Comparison of ENCODE assay signal across 1 fruit fly cellular context in the genomic region with DNA sequence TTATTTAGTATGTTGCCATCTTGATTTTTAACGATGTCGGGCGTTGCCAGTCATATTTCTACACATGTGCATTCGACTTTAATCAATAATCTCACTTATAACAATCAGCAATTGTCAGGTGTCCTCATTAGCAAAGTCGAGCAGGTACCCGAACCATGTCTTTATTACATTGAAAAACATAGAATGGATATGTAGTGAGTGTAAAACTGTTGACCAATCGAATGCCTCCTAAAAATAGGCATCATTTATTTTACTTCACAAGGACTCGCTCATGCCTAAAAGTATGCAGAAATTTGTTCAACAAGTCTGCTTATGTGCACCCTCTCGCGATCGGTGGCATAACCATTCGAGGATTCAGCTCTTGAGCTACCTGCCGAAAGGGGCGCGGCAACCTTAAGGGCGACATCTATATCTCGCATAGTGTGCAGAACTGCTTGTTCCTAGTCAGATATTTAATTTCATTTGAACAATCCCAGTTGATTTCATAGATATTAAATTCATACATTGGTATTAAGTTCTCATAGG.
A peak's percentile ranks its signal among the peaks of the same experiment; 100 is the strongest.
TF ChIP-seq lines count a peak whose summit lies in the region.

No protein-coding gene starts in this region.

TF ChIP-seq in whole organism, embryonic, 481 proteins besides CTCF, POLR2A, EP300 and RAD21 (continued from another document and continues in another):
- TF ChIP-seq CG14965 (GFP tag; optimal IDR thresholded peaks at IDR 0.05; lab: Kevin White, UChicago; ENCODE audit: borderline replicate concordance) (peak; percentile 100), CG43689 (GFP tag; IDR thresholded peaks at IDR 0.05; lab: Robert Waterston, UW) (peak; percentile 66; the same call in 1 of the 2 replicates), CG12071 (GFP tag; optimal IDR thresholded peaks at IDR 0.05; lab: Kevin White, UChicago) (peak; percentile 94), CoRest (tag; optimal IDR thresholded peaks at IDR 0.05; lab: Kevin White, UChicago) (peak; percentile 79), CG17912 (GFP tag; optimal IDR thresholded peaks at IDR 0.05; lab: Kevin White, UChicago) (peak; percentile 97), CG17359 (tag; optimal IDR thresholded peaks at IDR 0.05; lab: Kevin White, UChicago) (peak; percentile 93), fru (optimal IDR thresholded peaks at IDR 0.05; lab: Kevin White, UChicago) (no peak), cato (GFP tag; optimal IDR thresholded peaks at IDR 0.05; lab: Kevin White, UChicago; ENCODE audit: borderline replicate concordance) (peak; percentile 82), fd64A (GFP tag; optimal IDR thresholded peaks at IDR 0.05; lab: Kevin White, UChicago) (peak; percentile 88), CG2129 (GFP tag; IDR thresholded peaks at IDR 0.05; lab: Robert Waterston, UW; ENCODE audit: partially characterized antibody) (no peak), D (optimal IDR thresholded peaks at IDR 0.05; lab: Kevin White, UChicago) (no peak), D (GFP tag; optimal IDR thresholded peaks at IDR 0.05; lab: Kevin White, UChicago) (peak; percentile 91), CG3407 (GFP tag; optimal IDR thresholded peaks at IDR 0.05; lab: Kevin White, UChicago) (peak; percentile 82), CG6854 (GFP tag; optimal IDR thresholded peaks at IDR 0.05; lab: Kevin White, UChicago) (peak; percentile 77), CG7963 (GFP tag; IDR thresholded peaks at IDR 0.05; lab: Robert Waterston, UW; ENCODE audit: partially characterized antibody) (no peak), BEAF-32 (GFP tag; optimal IDR thresholded peaks at IDR 0.05; lab: Kevin White, UChicago) (peak; percentile 22), CG10565 (GFP tag; optimal IDR thresholded peaks at IDR 0.05; lab: Kevin White, UChicago) (peak; percentile 85), ind (GFP tag; optimal IDR thresholded peaks at IDR 0.05; lab: Kevin White, UChicago) (peak; percentile 94), zf30C (GFP tag; optimal IDR thresholded peaks at IDR 0.05; lab: Kevin White, UChicago) (peak; percentile 16), CG30431 (GFP tag; optimal IDR thresholded peaks at IDR 0.05; lab: Kevin White, UChicago) (peak; percentile 91), CG12659 (GFP tag; optimal IDR thresholded peaks at IDR 0.05; lab: Kevin White, UChicago) (peak; percentile 85), CG31365 (tag; optimal IDR thresholded peaks at IDR 0.05; lab: Kevin White, UChicago) (peak; percentile 97), CG17361 (GFP tag; IDR thresholded peaks at IDR 0.05; lab: Robert Waterston, UW) (peak; percentile 55; the same call in 2 of the 3 replicates), Stat92E (GFP tag; optimal IDR thresholded peaks at IDR 0.05; lab: Kevin White, UChicago) (no peak), Gsc (GFP tag; IDR thresholded peaks at IDR 0.05; lab: Robert Waterston, UW) (peak; percentile 47; the same call in 1 of the 2 replicates), Tbp (GFP tag; optimal IDR thresholded peaks at IDR 0.05; lab: Kevin White, UChicago) (no peak), Sin3A (optimal IDR thresholded peaks at IDR 0.05; lab: Kevin White, UChicago) (no peak), CG5953 (GFP tag; IDR thresholded peaks at IDR 0.05; lab: Robert Waterston, UW) (peak; percentile 91), twi (tag; optimal IDR thresholded peaks at IDR 0.05; lab: Kevin White, UChicago) (peak; percentile 62), ATbp (GFP tag; optimal IDR thresholded peaks at IDR 0.05; lab: Kevin White, UChicago) (peak; percentile 72), row (GFP tag; IDR thresholded peaks at IDR 0.05; lab: Robert Waterston, UW) (peak; percentile 48), Bteb2 (GFP tag; optimal IDR thresholded peaks at IDR 0.05; lab: Kevin White, UChicago) (peak; percentile 65), seq (GFP tag; IDR thresholded peaks at IDR 0.05; lab: Robert Waterston, UW) (0 out of 2 replicates have a peak, but pooled peaks have one; percentile 32), CG32532 (GFP tag; IDR thresholded peaks at IDR 0.05; lab: Robert Waterston, UW) (peak; percentile 94), CG12744 (GFP tag; optimal IDR thresholded peaks at IDR 0.05; lab: Kevin White, UChicago) (peak; percentile 86), Aef1 (GFP tag; IDR thresholded peaks at IDR 0.05; lab: Robert Waterston, UW) (peak; percentile 85), Oaz (GFP tag; IDR thresholded peaks at IDR 0.05; lab: Robert Waterston, UW) (peak; percentile 86), ssp (GFP tag; IDR thresholded peaks at IDR 0.05; lab: Robert Waterston, UW) (peak; percentile 76), Hmr (GFP tag; optimal IDR thresholded peaks at IDR 0.05; lab: Kevin White, UChicago) (peak; percentile 90), CG14441 (GFP tag; IDR thresholded peaks at IDR 0.05; lab: Robert Waterston, UW) (peak; percentile 83), CG33557 (GFP tag; optimal IDR thresholded peaks at IDR 0.05; lab: Kevin White, UChicago) (peak; percentile 67), Mrtf (GFP tag; IDR thresholded peaks at IDR 0.05; lab: Robert Waterston, UW) (peak; percentile 90), toy (GFP tag; IDR thresholded peaks at IDR 0.05; lab: Robert Waterston, UW) (no peak), Camta (GFP tag; optimal IDR thresholded peaks at IDR 0.05; lab: Kevin White, UChicago) (peak; percentile 96), CG4854 (GFP tag; optimal IDR thresholded peaks at IDR 0.05; lab: Kevin White, UChicago) (peak; percentile 96), Fer3 (tag; optimal IDR thresholded peaks at IDR 0.05; lab: Kevin White, UChicago) (peak; percentile 89), hth (optimal IDR thresholded peaks at IDR 0.05; lab: Kevin White, UChicago) (no peak), zen (tag; optimal IDR thresholded peaks at IDR 0.05; lab: Kevin White, UChicago) (peak; percentile 99), Jarid2 (GFP tag; optimal IDR thresholded peaks at IDR 0.05; lab: Kevin White, UChicago) (peak; percentile 78), ranshi (GFP tag; IDR thresholded peaks at IDR 0.05; lab: Robert Waterston, UW) (peak; percentile 82), Dek (tag; optimal IDR thresholded peaks at IDR 0.05; lab: Kevin White, UChicago) (peak; percentile 70), E2f1 (GFP tag; IDR thresholded peaks at IDR 0.05; lab: Robert Waterston, UW) (peak; percentile 84), CG2116 (GFP tag; optimal IDR thresholded peaks at IDR 0.05; lab: Kevin White, UChicago) (peak; percentile 85), onecut (GFP tag; IDR thresholded peaks at IDR 0.05; lab: Robert Waterston, UW) (peak; percentile 99), usp (GFP tag; optimal IDR thresholded peaks at IDR 0.05; lab: Kevin White, UChicago) (no peak), NC2α (GFP tag; optimal IDR thresholded peaks at IDR 0.05; lab: Kevin White, UChicago) (peak; percentile 81), CG11696 (GFP tag; IDR thresholded peaks at IDR 0.05; lab: Robert Waterston, UW) (peak; percentile 56), B-H1 (GFP tag; IDR thresholded peaks at IDR 0.05; lab: Robert Waterston, UW) (peak; percentile 75), CG12236 (GFP tag; optimal IDR thresholded peaks at IDR 0.05; lab: Kevin White, UChicago) (peak; percentile 78), Nf-YC (tag; optimal IDR thresholded peaks at IDR 0.05; lab: Kevin White, UChicago) (peak; percentile 38), CG31388 (GFP tag; optimal IDR thresholded peaks at IDR 0.05; lab: Kevin White, UChicago) (peak; percentile 89), CG10274 (GFP tag; optimal IDR thresholded peaks at IDR 0.05; lab: Kevin White, UChicago) (peak; percentile 78), CG13424 (tag; optimal IDR thresholded peaks at IDR 0.05; lab: Kevin White, UChicago) (peak; percentile 88), Hr51 (GFP tag; optimal IDR thresholded peaks at IDR 0.05; lab: Kevin White, UChicago) (peak; percentile 78 to 89), ems (GFP tag; optimal IDR thresholded peaks at IDR 0.05; lab: Kevin White, UChicago) (peak; percentile 70), Oli (tag; optimal IDR thresholded peaks at IDR 0.05; lab: Kevin White, UChicago) (peak; percentile 69), HHEX (GFP tag; optimal IDR thresholded peaks at IDR 0.05; lab: Kevin White, UChicago) (peak; percentile 94), HLH54F (GFP tag; optimal IDR thresholded peaks at IDR 0.05; lab: Kevin White, UChicago) (peak; percentile 92), CG1792 (GFP tag; optimal IDR thresholded peaks at IDR 0.05; lab: Kevin White, UChicago) (peak; percentile 92), CG3065 (GFP tag; optimal IDR thresholded peaks at IDR 0.05; lab: Kevin White, UChicago) (peak; percentile 76), CG3726 (GFP tag; IDR thresholded peaks at IDR 0.05; lab: Robert Waterston, UW) (peak; percentile 80), CG13775 (GFP tag; optimal IDR thresholded peaks at IDR 0.05; lab: Kevin White, UChicago) (peak; percentile 90), corto (GFP tag; optimal IDR thresholded peaks at IDR 0.05; lab: Kevin White, UChicago) (no peak), Six4 (GFP tag; optimal IDR thresholded peaks at IDR 0.05; lab: Kevin White, UChicago) (peak; percentile 90), CG2202 (tag; optimal IDR thresholded peaks at IDR 0.05; lab: Kevin White, UChicago) (peak; percentile 53), CG12942 (GFP tag; optimal IDR thresholded peaks at IDR 0.05; lab: Kevin White, UChicago) (peak; percentile 82), BtbVII (GFP tag; optimal IDR thresholded peaks at IDR 0.05; lab: Kevin White, UChicago) (peak; percentile 84), CG9215 (GFP tag; IDR thresholded peaks at IDR 0.05; lab: Robert Waterston, UW) (peak; percentile 63), Dip3 (GFP tag; optimal IDR thresholded peaks at IDR 0.05; lab: Kevin White, UChicago) (peak; percentile 81), CG6765 (GFP tag; optimal IDR thresholded peaks at IDR 0.05; lab: Kevin White, UChicago) (peak; percentile 90), ro (GFP tag; IDR thresholded peaks at IDR 0.05; lab: Robert Waterston, UW) (peak; percentile 74; the same call in 1 of the 2 replicates), CG6654 (GFP tag; optimal IDR thresholded peaks at IDR 0.05; lab: Kevin White, UChicago) (peak; percentile 98), HLH3B (GFP tag; IDR thresholded peaks at IDR 0.05; lab: Robert Waterston, UW) (peak; percentile 89), NFAT (GFP tag; IDR thresholded peaks at IDR 0.05; lab: Robert Waterston, UW) (peak; percentile 96), slou (GFP tag; optimal IDR thresholded peaks at IDR 0.05; lab: Kevin White, UChicago) (no peak), CG8478 (optimal IDR thresholded peaks at IDR 0.05; lab: Kevin White, UChicago) (peak; percentile 86), stwl (tag; optimal IDR thresholded peaks at IDR 0.05; lab: Kevin White, UChicago) (peak; percentile 82), shn (GFP tag; optimal IDR thresholded peaks at IDR 0.05; lab: Kevin White, UChicago) (peak; percentile 95), Dip2 (GFP tag; IDR thresholded peaks at IDR 0.05; lab: Robert Waterston, UW) (peak; percentile 97), trh (GFP tag; optimal IDR thresholded peaks at IDR 0.05; lab: Kevin White, UChicago) (peak; percentile 81), CG31224 (GFP tag; IDR thresholded peaks at IDR 0.05; lab: Robert Waterston, UW) (peak; percentile 75), lilli (GFP tag; optimal IDR thresholded peaks at IDR 0.05; lab: Kevin White, UChicago) (peak; percentile 89), tin (GFP tag; optimal IDR thresholded peaks at IDR 0.05; lab: Kevin White, UChicago) (peak; percentile 98), CG13624 (GFP tag; optimal IDR thresholded peaks at IDR 0.05; lab: Kevin White, UChicago) (peak; percentile 92), CG6791 (GFP tag; IDR thresholded peaks at IDR 0.05; lab: Robert Waterston, UW; ENCODE audit: partially characterized antibody) (peak; percentile 57; the same call in 2 of the 3 replicates), az2 (GFP tag; optimal IDR thresholded peaks at IDR 0.05; lab: Kevin White, UChicago) (peak; percentile 94), hb (GFP tag; IDR thresholded peaks at IDR 0.05; lab: Robert Waterston, UW; ENCODE audit: partially characterized antibody) (no peak), Mes4 (GFP tag; optimal IDR thresholded peaks at IDR 0.05; lab: Kevin White, UChicago) (peak; percentile 92), jumu (GFP tag; optimal IDR thresholded peaks at IDR 0.05; lab: Kevin White, UChicago) (peak; percentile 92), cwo (GFP tag; optimal IDR thresholded peaks at IDR 0.05; lab: Kevin White, UChicago) (peak; percentile 53), CG15514 (GFP tag; optimal IDR thresholded peaks at IDR 0.05; lab: Kevin White, UChicago) (peak; percentile 90), jigr1 (GFP tag; IDR thresholded peaks at IDR 0.05; lab: Robert Waterston, UW) (peak; percentile 58; the same call in 1 of the 3 replicates), Abd-B (GFP tag; optimal IDR thresholded peaks at IDR 0.05; lab: Kevin White, UChicago) (peak; percentile 87), Doc3 (GFP tag; IDR thresholded peaks at IDR 0.05; lab: Robert Waterston, UW; ENCODE audit: partially characterized antibody) (no peak), CG18476 (GFP tag; optimal IDR thresholded peaks at IDR 0.05; lab: Kevin White, UChicago) (peak; percentile 79), fd3F (GFP tag; optimal IDR thresholded peaks at IDR 0.05; lab: Kevin White, UChicago) (peak; percentile 69), CG1233 (GFP tag; optimal IDR thresholded peaks at IDR 0.05; lab: Kevin White, UChicago) (peak; percentile 92), CG14860 (GFP tag; IDR thresholded peaks at IDR 0.05; lab: Robert Waterston, UW; ENCODE audit: partially characterized antibody) (no peak), dpn (GFP tag; optimal IDR thresholded peaks at IDR 0.05; lab: Kevin White, UChicago) (peak; percentile 94 to 97), CG3847 (GFP tag; IDR thresholded peaks at IDR 0.05; lab: Robert Waterston, UW) (peak; percentile 76), CG1832 (GFP tag; optimal IDR thresholded peaks at IDR 0.05; lab: Kevin White, UChicago) (no peak), cas (GFP tag; IDR thresholded peaks at IDR 0.05; lab: Robert Waterston, UW) (no peak), CG9797 (GFP tag; optimal IDR thresholded peaks at IDR 0.05; lab: Kevin White, UChicago) (peak; percentile 40), MESR4 (GFP tag; optimal IDR thresholded peaks at IDR 0.05; lab: Kevin White, UChicago) (peak; percentile 25), Mad (GFP tag; optimal IDR thresholded peaks at IDR 0.05; lab: Kevin White, UChicago) (peak; percentile 92), Spps (tag; optimal IDR thresholded peaks at IDR 0.05; lab: Kevin White, UChicago) (peak; percentile 71), unc-4 (GFP tag; IDR thresholded peaks at IDR 0.05; lab: Robert Waterston, UW; ENCODE audit: partially characterized antibody) (no peak), CG15479 (GFP tag; optimal IDR thresholded peaks at IDR 0.05; lab: Kevin White, UChicago) (no peak), Doc2 (GFP tag; IDR thresholded peaks at IDR 0.05; lab: Robert Waterston, UW) (peak; percentile 58), CG3995 (GFP tag; optimal IDR thresholded peaks at IDR 0.05; lab: Kevin White, UChicago) (peak; percentile 85), ab (GFP tag; optimal IDR thresholded peaks at IDR 0.05; lab: Kevin White, UChicago) (peak; percentile 90), grn (GFP tag; optimal IDR thresholded peaks at IDR 0.05; lab: Kevin White, UChicago) (peak; percentile 41), CG10462 (GFP tag; optimal IDR thresholded peaks at IDR 0.05; lab: Kevin White, UChicago) (peak; percentile 61)
